Fruit fly (Drosophila melanogaster): ENCODE results near the gene CG14879.

DNA sequence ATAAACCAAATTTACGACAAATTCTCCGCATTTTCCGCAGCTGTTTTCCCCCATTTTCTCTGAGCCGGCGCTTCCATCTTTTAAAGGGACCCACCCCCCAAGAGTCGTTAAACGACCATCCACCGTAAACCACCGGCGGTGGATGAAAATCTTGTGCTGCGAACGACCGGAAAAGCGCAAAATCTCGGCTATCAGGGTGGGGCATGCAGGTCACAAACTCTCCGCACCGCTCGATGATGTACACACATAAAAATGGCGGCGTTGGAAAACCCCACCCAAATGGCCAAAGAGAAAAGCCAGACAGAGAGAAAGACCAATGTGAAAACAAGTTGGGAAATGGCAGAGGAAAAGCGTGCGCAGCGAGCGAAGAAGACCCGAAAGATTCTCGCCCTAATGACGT is 36.6 kb upstream of the CG14879 start:
- TF ChIP-seq net (GFP tag; optimal IDR thresholded peaks at IDR 0.05) (no peak), CG11294 (GFP tag; IDR thresholded peaks at IDR 0.05) (no peak), CG6854 (GFP tag; optimal IDR thresholded peaks at IDR 0.05) (no peak), OdsH (GFP tag; optimal IDR thresholded peaks at IDR 0.05) (no peak), Hr4 (GFP tag; optimal IDR thresholded peaks at IDR 0.05) (no peak), CG3032 (tag; optimal IDR thresholded peaks at IDR 0.05) (no peak), CG6792 (GFP tag; optimal IDR thresholded peaks at IDR 0.05) (no peak), ss (GFP tag; optimal IDR thresholded peaks at IDR 0.05) (no peak)
